Fruit fly (Drosophila melanogaster) whole organism, embryonic: ENCODE results near the gene CG34125.

Source experiments
- BEAF-32 ChIP-seq: fragments of 200-800 bp; sonication (Bioruptor generic); optimal IDR thresholded peaks from 3 replicates; lab custom pipeline; 2017; ENCODE audit warnings: missing biosample characterization, missing genetic modification characterization, mild to moderate bottlenecking, moderate library complexity, missing genetic modification reagents
- CG10267 ChIP-seq: fragments of 200-800 bp; sonication (Bioruptor generic); optimal IDR thresholded peaks from 2 replicates; lab custom pipeline; 2018; ENCODE audit warnings: missing biosample characterization, mild to moderate bottlenecking, missing genetic modification characterization, moderate library complexity
- CG11560 ChIP-seq: fragments of 200-800 bp; sonication (Bioruptor generic); IDR thresholded peaks from 3 replicates; pipeline ENCODE4 v1.3.6; 2022; ENCODE audit warnings: missing biosample characterization, missing genetic modification characterization
- CG12391 ChIP-seq: fragments of 200-800 bp; sonication (Bioruptor generic); optimal IDR thresholded peaks from 3 replicates; lab custom pipeline; 2018; ENCODE audit warnings: missing biosample characterization, mild to moderate bottlenecking, missing genetic modification characterization, moderate library complexity
- CG12659 ChIP-seq: fragments of 200-800 bp; sonication (Bioruptor generic); optimal IDR thresholded peaks from 3 replicates; lab custom pipeline; 2017; ENCODE audit warnings: mild to moderate bottlenecking, missing biosample characterization, missing genetic modification reagents, missing genetic modification characterization
- CG13296 ChIP-seq: fragments of 200-800 bp; sonication (Bioruptor generic); optimal IDR thresholded peaks from 3 replicates; lab custom pipeline; 2018; ENCODE audit warnings: missing biosample characterization, mild to moderate bottlenecking, missing genetic modification characterization
- CG13775 ChIP-seq: fragments of 200-800 bp; sonication (Bioruptor generic); optimal IDR thresholded peaks from 3 replicates; lab custom pipeline; 2017; ENCODE audit warnings: missing biosample characterization, mild to moderate bottlenecking, missing genetic modification characterization
- CG14710 ChIP-seq: fragments of 200-800 bp; sonication (Bioruptor generic); optimal IDR thresholded peaks from 3 replicates; lab custom pipeline; 2019; ENCODE audit warnings: missing biosample characterization, mild to moderate bottlenecking, missing genetic modification characterization, moderate library complexity
- CG15479 ChIP-seq: fragments of 200-800 bp; sonication (Bioruptor generic); optimal IDR thresholded peaks from 3 replicates; lab custom pipeline; 2019; ENCODE audit warnings: missing biosample characterization, mild to moderate bottlenecking, missing genetic modification characterization, moderate library complexity
- CG15696 ChIP-seq: fragments of 200-800 bp; sonication (Bioruptor generic); optimal IDR thresholded peaks from 2 replicates; lab custom pipeline; 2019; ENCODE audit warnings: missing biosample characterization, mild to moderate bottlenecking, missing genetic modification characterization, moderate library complexity
- CG17186 ChIP-seq: fragments of 200-800 bp; sonication (Bioruptor generic); optimal IDR thresholded peaks from 3 replicates; lab custom pipeline; 2017; ENCODE audit warnings: missing biosample characterization, missing genetic modification reagents, missing genetic modification characterization
- CG17361 ChIP-seq: fragments of 200-800 bp; sonication (Bioruptor generic); IDR thresholded peaks from 3 replicates; pipeline ENCODE4 v1.3.6; 2022; ENCODE audit warnings: missing biosample characterization, missing genetic modification characterization
- CG2116 ChIP-seq: fragments of 200-800 bp; sonication (Bioruptor generic); optimal IDR thresholded peaks from 3 replicates; lab custom pipeline; 2018; ENCODE audit warnings: missing biosample characterization, mild to moderate bottlenecking, missing genetic modification characterization
- CG2712 ChIP-seq: fragments of 200-800 bp; optimal IDR thresholded peaks from 3 replicates; lab custom pipeline; 2019; ENCODE audit warnings: missing biosample characterization, mild to moderate bottlenecking, missing genetic modification characterization, moderate library complexity
- CG30020 ChIP-seq: fragments of 200-800 bp; optimal IDR thresholded peaks from 2 replicates; lab custom pipeline; 2019; ENCODE audit warnings: missing biosample characterization, mild to moderate bottlenecking, missing genetic modification characterization, moderate library complexity
- CG32532 ChIP-seq: fragments of 200-800 bp; sonication (Bioruptor generic); IDR thresholded peaks from 2 replicates; pipeline ENCODE4 v1.3.6; 2022; ENCODE audit warnings: missing biosample characterization, missing genetic modification characterization
- CG3281 ChIP-seq: fragments of 200-800 bp; sonication (Bioruptor generic); optimal IDR thresholded peaks from 3 replicates; lab custom pipeline; 2017; ENCODE audit warnings: missing biosample characterization, mild to moderate bottlenecking, missing genetic modification characterization
- CG3847 ChIP-seq: fragments of 200-800 bp; sonication (Bioruptor generic); IDR thresholded peaks from 2 replicates; pipeline ENCODE4 v1.3.6; 2022; ENCODE audit warnings: missing biosample characterization, missing genetic modification characterization
- CG4360 ChIP-seq: fragments of 200-800 bp; sonication (Bioruptor generic); IDR thresholded peaks from 2 replicates; pipeline ENCODE4 v1.3.6; 2022; ENCODE audit warnings: missing biosample characterization, missing genetic modification characterization
- CG9797 ChIP-seq: fragments of 200-800 bp; sonication (Bioruptor generic); optimal IDR thresholded peaks from 3 replicates; lab custom pipeline; 2018; ENCODE audit warnings: missing biosample characterization, mild to moderate bottlenecking, missing genetic modification characterization
- CHES-1-like ChIP-seq: fragments of 200-800 bp; sonication (Bioruptor generic); optimal IDR thresholded peaks from 2 replicates; lab custom pipeline; 2016; ENCODE audit warnings: missing biosample characterization, missing genetic modification characterization
- Chrac-16 ChIP-seq: fragments of 200-800 bp; sonication (Bioruptor generic); optimal IDR thresholded peaks from 3 replicates; lab custom pipeline; 2016; ENCODE audit warnings: missing biosample characterization, missing genetic modification characterization
- CoRest ChIP-seq: fragments of 200-800 bp; sonication (Bioruptor generic); optimal IDR thresholded peaks from 3 replicates; lab custom pipeline; 2018; ENCODE audit warnings: missing biosample characterization, mild to moderate bottlenecking, missing genetic modification characterization, moderate library complexity
- E2f2 ChIP-seq: fragments of 200-800 bp; sonication (Bioruptor generic); IDR thresholded peaks from 2 replicates; pipeline ENCODE4 v1.3.6; 2022; ENCODE audit warnings: missing biosample characterization, missing genetic modification characterization
- H15 ChIP-seq: fragments of 200-800 bp; sonication (Bioruptor generic); IDR thresholded peaks from 3 replicates; pipeline ENCODE4 v1.3.6; 2022; ENCODE audit warnings: missing biosample characterization, missing genetic modification characterization
- HmgD ChIP-seq: fragments of 200-800 bp; sonication (Bioruptor generic); optimal IDR thresholded peaks from 3 replicates; lab custom pipeline; 2016; ENCODE audit warnings: missing biosample characterization, missing genetic modification characterization
- Lhr ChIP-seq: fragments of 200-800 bp; sonication (Bioruptor generic); optimal IDR thresholded peaks from 3 replicates; lab custom pipeline; 2017; ENCODE audit warnings: mild to moderate bottlenecking, missing biosample characterization, missing genetic modification reagents, missing genetic modification characterization
- MBD-R2 ChIP-seq: fragments of 200-800 bp; sonication (Bioruptor generic); IDR thresholded peaks from 2 replicates; pipeline ENCODE4 v1.3.6; 2022; ENCODE audit warnings: missing biosample characterization, missing genetic modification characterization
- NC2β ChIP-seq: fragments of 200-800 bp; sonication (Bioruptor generic); optimal IDR thresholded peaks from 2 replicates; lab custom pipeline; 2016; ENCODE audit warnings: missing biosample characterization, missing genetic modification characterization
- Scr ChIP-seq: fragments of 200-800 bp; sonication (Bioruptor generic); IDR thresholded peaks from 2 replicates; pipeline ENCODE4 v1.3.6; 2022; ENCODE audit warnings: missing biosample characterization, missing genetic modification characterization; ENCODE audit not compliant: partially characterized antibody
- Sry-δ ChIP-seq: fragments of 200-800 bp; sonication (Bioruptor generic); optimal IDR thresholded peaks from 2 replicates; lab custom pipeline; 2016; ENCODE audit warnings: missing biosample characterization, missing genetic modification characterization
- Vsx1 ChIP-seq: fragments of 200-800 bp; sonication (Bioruptor generic); optimal IDR thresholded peaks from 2 replicates; lab custom pipeline; 2017; ENCODE audit warnings: missing biosample characterization, mild to moderate bottlenecking, missing genetic modification characterization, missing genetic modification reagents
- al ChIP-seq: fragments of 200-800 bp; sonication (Bioruptor generic); IDR thresholded peaks from 2 replicates; pipeline ENCODE4 v1.3.6; 2022; ENCODE audit warnings: missing biosample characterization, missing genetic modification characterization
- dysf ChIP-seq: fragments of 200-800 bp; sonication (Bioruptor generic); IDR thresholded peaks from 3 replicates; pipeline ENCODE4 v1.3.6; 2022; ENCODE audit warnings: missing biosample characterization, missing genetic modification characterization
- grau ChIP-seq: fragments of 200-800 bp; optimal IDR thresholded peaks from 3 replicates; lab custom pipeline; 2019; ENCODE audit warnings: missing biosample characterization, mild to moderate bottlenecking, missing genetic modification characterization, moderate library complexity
- gro ChIP-seq: fragments of 200-800 bp; sonication (Bioruptor generic); optimal IDR thresholded peaks from 2 replicates; lab custom pipeline; 2016; ENCODE audit warnings: missing biosample characterization, missing genetic modification characterization
- hbn ChIP-seq: fragments of 200-800 bp; sonication (Bioruptor generic); IDR thresholded peaks from 2 replicates; pipeline ENCODE4 v1.3.6; 2022; ENCODE audit warnings: missing biosample characterization, missing genetic modification characterization; ENCODE audit not compliant: partially characterized antibody
- hkb ChIP-seq, 2 experiments: fragments of 200-800 bp in 1 of 2; fragments of >200 bp in 1 of 2; sonication (Bioruptor generic) in 1 of 2; IDR thresholded peaks in 1 of 2; optimal IDR thresholded peaks in 1 of 2; 2 replicates each; pipeline versions ENCODE4 v1.3.6 to Lab custom; 2017 to 2022; ENCODE audit warnings: missing biosample characterization in 1 of 2, missing genetic modification characterization in 1 of 2
- jigr1 ChIP-seq: fragments of 200-800 bp; sonication (Bioruptor generic); IDR thresholded peaks from 3 replicates; pipeline ENCODE4 v1.3.6; 2022; ENCODE audit warnings: missing biosample characterization, missing genetic modification characterization
- lilli ChIP-seq: fragments of 200-800 bp; sonication (Bioruptor generic); optimal IDR thresholded peaks from 3 replicates; lab custom pipeline; 2016; ENCODE audit warnings: missing biosample characterization, missing genetic modification characterization
- p53 ChIP-seq: fragments of 200-800 bp; sonication (Bioruptor generic); optimal IDR thresholded peaks from 2 replicates; lab custom pipeline; 2016; ENCODE audit warnings: missing biosample characterization, missing genetic modification characterization
- phol ChIP-seq: fragments of 200-800 bp; sonication (Bioruptor generic); optimal IDR thresholded peaks from 3 replicates; lab custom pipeline; 2018; ENCODE audit warnings: missing biosample characterization, mild to moderate bottlenecking, missing genetic modification characterization, moderate library complexity
- pita ChIP-seq: fragments of 200-800 bp; sonication (Bioruptor generic); optimal IDR thresholded peaks from 2 replicates; lab custom pipeline; 2017; ENCODE audit warnings: missing biosample characterization, mild to moderate bottlenecking, missing genetic modification characterization
- pum ChIP-seq: fragments of 200-800 bp; sonication (Bioruptor generic); optimal IDR thresholded peaks from 2 replicates; lab custom pipeline; 2016; ENCODE audit warnings: missing biosample characterization, missing genetic modification characterization
- row ChIP-seq: fragments of 200-800 bp; sonication (Bioruptor generic); IDR thresholded peaks from 3 replicates; pipeline ENCODE4 v1.3.6; 2022; ENCODE audit warnings: missing biosample characterization, missing genetic modification characterization
- schlank ChIP-seq: fragments of 200-800 bp; sonication (Bioruptor generic); optimal IDR thresholded peaks from 2 replicates; lab custom pipeline; 2018; ENCODE audit warnings: missing biosample characterization, mild to moderate bottlenecking, missing genetic modification characterization
- slou ChIP-seq: fragments of 200-800 bp; sonication (Bioruptor generic); optimal IDR thresholded peaks from 3 replicates; lab custom pipeline; 2016; ENCODE audit warnings: missing biosample characterization, missing genetic modification characterization
- tx ChIP-seq: fragments of 200-800 bp; sonication (Bioruptor generic); optimal IDR thresholded peaks from 2 replicates; lab custom pipeline; 2016; ENCODE audit warnings: missing biosample characterization, missing genetic modification characterization

Gene CG34125

DNA sequence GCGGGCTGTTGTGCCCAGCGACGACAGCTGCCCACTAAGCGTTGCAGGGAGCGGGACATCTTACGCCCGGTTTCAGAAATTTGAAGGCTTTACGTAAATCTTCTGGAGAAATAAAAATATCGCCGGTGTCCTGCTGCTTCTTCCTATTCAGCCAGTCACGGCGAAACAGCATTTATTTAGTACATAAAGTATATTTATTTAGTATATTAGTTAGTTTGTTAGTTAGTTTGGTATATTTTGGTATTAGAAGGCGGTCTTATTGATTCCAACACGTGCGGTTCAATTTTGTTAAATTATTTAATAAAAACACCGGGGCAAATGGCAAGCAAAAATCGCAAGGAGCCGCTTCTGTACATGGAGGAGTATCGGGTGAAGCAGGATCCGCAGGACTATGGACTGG is 3.3 kb downstream of the CG34125 start, which contains the start of the genes Scox and Polr1C (continued):
- peak; percentile 31 for TF ChIP-seq BEAF-32 (GFP tag; lab: Kevin White, UChicago)
- no peak for TF ChIP-seq Lhr (GFP tag; lab: Kevin White, UChicago)

- peak; percentile 62 for TF ChIP-seq pita (GFP tag; lab: Kevin White, UChicago)
- TF ChIP-seq CG9797 = peak; percentile 99
- TF ChIP-seq CG10267 = peak; percentile 68
- no peak for TF ChIP-seq jigr1 (GFP tag; lab: Robert Waterston, UW)
- TF ChIP-seq Sry-δ = peak; percentile 56
- TF ChIP-seq CG3281 = peak; percentile 78
- peak; percentile 69 for TF ChIP-seq CG2712 (tag; lab: Kevin White, UChicago)
- TF ChIP-seq CG3847 (GFP tag; lab: Robert Waterston, UW) = peak; percentile 37; the same call in 1 of the 2 replicates
- peak; percentile 7 for TF ChIP-seq CG15696 (tag; lab: Kevin White, UChicago)
- TF ChIP-seq CG4360 (GFP tag; lab: Robert Waterston, UW) = no peak
- TF ChIP-seq gro = peak; percentile 4
- peak; percentile 42 for TF ChIP-seq NC2β (GFP tag; lab: Kevin White, UChicago)
- peak; percentile 32; the same call in 1 of the 3 replicates for TF ChIP-seq CG11560 (tag; lab: Robert Waterston, UW)
- peak; percentile 38; the same call in 1 of the 2 replicates for TF ChIP-seq hbn
- peak; percentile 60 for TF ChIP-seq CoRest (tag; lab: Kevin White, UChicago)
- peak; percentile 55 for TF ChIP-seq CG2116 (GFP tag; lab: Kevin White, UChicago)
- peak; percentile 44 for TF ChIP-seq CG30020 (tag; lab: Kevin White, UChicago)
- TF ChIP-seq Scr (GFP tag; lab: Robert Waterston, UW) = 0 out of 2 replicates have a peak, but pooled peaks have one; percentile 28
- peak; percentile 33 for TF ChIP-seq lilli (GFP tag; lab: Kevin White, UChicago)
- 0 out of 2 replicates have a peak, but pooled peaks have one; percentile 30 for TF ChIP-seq al
- peak; percentile 69 for TF ChIP-seq MBD-R2 (GFP tag; lab: Robert Waterston, UW)
- TF ChIP-seq slou (GFP tag; lab: Kevin White, UChicago) = peak; percentile 61
- TF ChIP-seq CG15479 (GFP tag; lab: Kevin White, UChicago) = peak; percentile 2
- peak; percentile 64 for TF ChIP-seq hkb (optimal IDR thresholded peaks at IDR 0.05; lab: Kevin White, UChicago)
- TF ChIP-seq hkb (GFP tag; IDR thresholded peaks at IDR 0.05; lab: Robert Waterston, UW) = no peak
- peak; percentile 63 for TF ChIP-seq CHES-1-like (GFP tag; lab: Kevin White, UChicago)
- TF ChIP-seq HmgD (GFP tag; lab: Kevin White, UChicago) = peak; percentile 61
- no peak for TF ChIP-seq CG13296
- peak; percentile 83 for TF ChIP-seq E2f2 (GFP tag; lab: Robert Waterston, UW)
- TF ChIP-seq Chrac-16 (GFP tag; lab: Kevin White, UChicago) = peak; percentile 17
- TF ChIP-seq phol (tag; lab: Kevin White, UChicago) = peak; percentile 72
- peak; percentile 62 for TF ChIP-seq CG17186
- peak; percentile 86 for TF ChIP-seq CG14710
- TF ChIP-seq CG12659 (GFP tag; lab: Kevin White, UChicago) = peak; percentile 91
- no peak for TF ChIP-seq tx (GFP tag; lab: Kevin White, UChicago)
- no peak for TF ChIP-seq Vsx1 (GFP tag; lab: Kevin White, UChicago)
- TF ChIP-seq CG13775 (GFP tag; lab: Kevin White, UChicago) = peak; percentile 31
- TF ChIP-seq CG32532 (GFP tag; lab: Robert Waterston, UW) = 0 out of 2 replicates have a peak, but pooled peaks have one; percentile 21
- no peak for TF ChIP-seq schlank (tag; lab: Kevin White, UChicago)
- TF ChIP-seq CG17361 (GFP tag; lab: Robert Waterston, UW) = peak; percentile 8; the same call in 1 of the 3 replicates
- peak; percentile 74 for TF ChIP-seq CG12391
- peak; percentile 55 for TF ChIP-seq row (GFP tag; lab: Robert Waterston, UW)
- TF ChIP-seq grau (tag; lab: Kevin White, UChicago) = peak; percentile 31
- peak; percentile 22 for TF ChIP-seq pum (GFP tag; lab: Kevin White, UChicago)
- no peak for TF ChIP-seq p53 (GFP tag; lab: Kevin White, UChicago)
- TF ChIP-seq dysf = no peak
- TF ChIP-seq H15 (GFP tag; lab: Robert Waterston, UW) = no peak
Measured at dm6 chr2L:4971329-4971798, 5.9 kb downstream of the CG34125 start, which contains the start of gene CG14043. Gene CG14043, plus strand, starts transcription at chr2L:4971702.
